Worm (Caenorhabditis elegans): ENCODE results near the gene Y14H12A.1.

ce11 chrII:4025462-4025861, 32.5 kb downstream of the Y14H12A.1 start, which contains the start of gene K07D4.5:
- TF ChIP-seq pha-4 (tag; optimal IDR thresholded peaks at IDR 0.05): no peak
- no peak for TF ChIP-seq tbx-2 (tag; optimal IDR thresholded peaks at IDR 0.05)
- no peak for TF ChIP-seq dmd-4 (tag; optimal IDR thresholded peaks at IDR 0.05; ENCODE audit: borderline replicate concordance)
- TF ChIP-seq unc-55 (GFP tag; optimal IDR thresholded peaks at IDR 0.05): no peak
